Fruit fly (Drosophila melanogaster): Measurements from ENCODE around the gene CG9040.

Gene CG9040

dm6 chr3L:14002524-14003135 is 15.0 kb downstream of the CG9040 start (continued):
- TF ChIP-seq zf30C (GFP tag; optimal IDR thresholded peaks at IDR 0.05) (no peak), pnt (GFP tag; optimal IDR thresholded peaks at IDR 0.05) (no peak), CG1024 (GFP tag; IDR thresholded peaks at IDR 0.05) (no peak), CG4360 (GFP tag; IDR thresholded peaks at IDR 0.05) (no peak), Hand (GFP tag; optimal IDR thresholded peaks at IDR 0.05) (no peak), CG8388 (GFP tag; optimal IDR thresholded peaks at IDR 0.05) (no peak), lilli (GFP tag; optimal IDR thresholded peaks at IDR 0.05) (no peak), toy (GFP tag; IDR thresholded peaks at IDR 0.05) (no peak), Awh (GFP tag; IDR thresholded peaks at IDR 0.05) (no peak), pb (GFP tag; optimal IDR thresholded peaks at IDR 0.05) (no peak), Mad (GFP tag; optimal IDR thresholded peaks at IDR 0.05) (no peak), Sry-β (GFP tag; optimal IDR thresholded peaks at IDR 0.05) (no peak), CG18619 (GFP tag; optimal IDR thresholded peaks at IDR 0.05) (peak; percentile 11), CG11560 (tag; IDR thresholded peaks at IDR 0.05) (no peak), Pdp1 (GFP tag; optimal IDR thresholded peaks at IDR 0.05) (peak in 1 of 2 experiments; percentile 42), al (GFP tag; IDR thresholded peaks at IDR 0.05) (no peak), ERR (GFP tag; optimal IDR thresholded peaks at IDR 0.05) (no peak), vvl (GFP tag; IDR thresholded peaks at IDR 0.05) (peak; percentile 54), CG7928 (GFP tag; optimal IDR thresholded peaks at IDR 0.05) (no peak), MTF-1 (GFP tag; optimal IDR thresholded peaks at IDR 0.05; ENCODE audit: borderline replicate concordance) (no peak), usp (GFP tag; optimal IDR thresholded peaks at IDR 0.05) (no peak), esg (GFP tag; conservative IDR thresholded peaks at IDR 0.05) (no peak), YL-1 (GFP tag; optimal IDR thresholded peaks at IDR 0.05) (no peak), pan (optimal IDR thresholded peaks at IDR 0.05) (no peak), pan (GFP tag; optimal IDR thresholded peaks at IDR 0.05 in 1 of 2, IDR thresholded peaks at IDR 0.05 in 1 of 2) (no peak), CG13894 (tag; optimal IDR thresholded peaks at IDR 0.05) (peak; percentile 51), Asciz (GFP tag; optimal IDR thresholded peaks at IDR 0.05) (no peak), ewg (GFP tag; optimal IDR thresholded peaks at IDR 0.05) (peak; percentile 90), CG31224 (GFP tag; IDR thresholded peaks at IDR 0.05) (no peak), Lpt (GFP tag; optimal IDR thresholded peaks at IDR 0.05) (no peak), ara (GFP tag; IDR thresholded peaks at IDR 0.05) (no peak), CG2202 (tag; optimal IDR thresholded peaks at IDR 0.05) (no peak), kni (GFP tag; optimal IDR thresholded peaks at IDR 0.05) (peak; percentile 12), CG16779 (GFP tag; IDR thresholded peaks at IDR 0.05) (no peak), CG12071 (GFP tag; optimal IDR thresholded peaks at IDR 0.05) (no peak), Bteb2 (GFP tag; optimal IDR thresholded peaks at IDR 0.05) (no peak), gfzf (GFP tag; optimal IDR thresholded peaks at IDR 0.05) (peak; percentile 72), nau (GFP tag; optimal IDR thresholded peaks at IDR 0.05) (no peak), CG33213 (GFP tag; optimal IDR thresholded peaks at IDR 0.05) (no peak), Trl (optimal IDR thresholded peaks at IDR 0.05) (no peak), Trl (GFP tag; optimal IDR thresholded peaks at IDR 0.05) (no peak), bcd (GFP tag; optimal IDR thresholded peaks at IDR 0.05) (no peak), sr (GFP tag; IDR thresholded peaks at IDR 0.05) (no peak), CG16863 (GFP tag; optimal IDR thresholded peaks at IDR 0.05) (no peak), dimm (GFP tag; IDR thresholded peaks at IDR 0.05) (no peak), CG7963 (GFP tag; IDR thresholded peaks at IDR 0.05; ENCODE audit: partially characterized antibody) (0 out of 3 replicates have a peak, but pooled peaks have one; percentile 39), pros (GFP tag; optimal IDR thresholded peaks at IDR 0.05) (peak; percentile 2), HmgZ (tag; optimal IDR thresholded peaks at IDR 0.05) (peak; percentile 60), tap (tag; optimal IDR thresholded peaks at IDR 0.05) (no peak), CG14014 (GFP tag; IDR thresholded peaks at IDR 0.05) (no peak), emc (GFP tag; optimal IDR thresholded peaks at IDR 0.05) (no peak), H2.0 (GFP tag; IDR thresholded peaks at IDR 0.05) (no peak)
